Worm (Caenorhabditis elegans) whole organism, late embryonic: Measurements from ENCODE around the gene srx-80.
A peak's percentile ranks its signal among the peaks of the same experiment; 100 is the strongest.

Experiments
- ama-1 ChIP-seq: fragments of 150-350 bp; optimal IDR thresholded peaks from 2 replicates; lab custom pipeline; 2014
- ceh-2 ChIP-seq: sonication (generic microtip); optimal IDR thresholded peaks from 2 replicates; lab custom pipeline; 2016; ENCODE audit warnings: missing genotype, missing genetic modification characterization, missing compliant biosample characterization
- ceh-34 ChIP-seq: sonication (generic microtip); optimal IDR thresholded peaks from 2 replicates; lab custom pipeline; 2016; ENCODE audit warnings: mild to moderate bottlenecking, missing genetic modification characterization, missing compliant biosample characterization
- fkh-10 ChIP-seq: fragments of 150-350 bp; optimal IDR thresholded peaks from 2 replicates; lab custom pipeline; 2014; ENCODE audit warnings: missing biosample characterization, missing genetic modification reagents, missing genetic modification characterization
- gmeb-2 ChIP-seq: sonication (generic microtip); optimal IDR thresholded peaks from 2 replicates; lab custom pipeline; 2016; ENCODE audit warnings: missing genetic modification characterization, inconsistent platforms, missing compliant biosample characterization
- hlh-6 ChIP-seq: sonication (generic microtip); optimal IDR thresholded peaks from 2 replicates; lab custom pipeline; 2016; ENCODE audit warnings: missing genotype, missing genetic modification characterization, missing compliant biosample characterization
- nhr-11 ChIP-seq: fragments of 150-350 bp; optimal IDR thresholded peaks from 2 replicates; lab custom pipeline; 2014; ENCODE audit warnings: missing biosample characterization, missing genetic modification characterization
- pha-4 ChIP-seq: fragments of 150-350 bp; optimal IDR thresholded peaks from 2 replicates; lab custom pipeline; 2018; ENCODE audit warnings: missing biosample characterization, missing genetic modification reagents, missing genetic modification characterization
- pqm-1 ChIP-seq: sonication (generic microtip); optimal IDR thresholded peaks from 2 replicates; lab custom pipeline; 2016; ENCODE audit warnings: missing genetic modification characterization, missing compliant biosample characterization
- tbx-2 ChIP-seq: sonication (generic microtip); optimal IDR thresholded peaks from 2 replicates; lab custom pipeline; 2016; ENCODE audit warnings: missing genetic modification characterization, missing compliant biosample characterization
- unc-42 ChIP-seq: sonication (generic microtip); optimal IDR thresholded peaks from 2 replicates; lab custom pipeline; 2016; ENCODE audit warnings: missing genotype, missing genetic modification characterization, missing compliant biosample characterization
- unc-86 ChIP-seq: sonication (generic microtip); optimal IDR thresholded peaks from 2 replicates; lab custom pipeline; 2016; ENCODE audit warnings: missing genetic modification characterization, missing compliant biosample characterization

ce11 chrV:11610481-11610880 is 17.0 kb downstream of the srx-80 start, which contains the start of gene sas-5:
- TF ChIP-seq unc-86 (tag; lab: Kevin White, UChicago): peak; percentile 83
- peak; percentile 79 for TF ChIP-seq gmeb-2 (tag; lab: Kevin White, UChicago)
- TF ChIP-seq ceh-2 (tag; lab: Kevin White, UChicago): peak; percentile 78
- peak; percentile 72 for TF ChIP-seq ceh-34 (tag; lab: Kevin White, UChicago)
- TF ChIP-seq nhr-11 (tag; lab: Kevin White, UChicago): no peak
- TF ChIP-seq ama-1 (lab: Kevin White, UChicago): no peak
- peak; percentile 42 for TF ChIP-seq unc-42 (tag; lab: Kevin White, UChicago)
- no peak for TF ChIP-seq pha-4 (tag; lab: Kevin White, UChicago)
- peak; percentile 51 for TF ChIP-seq fkh-10 (GFP tag; lab: Kevin White, UChicago)
- peak; percentile 87 for TF ChIP-seq tbx-2 (tag; lab: Kevin White, UChicago)
- peak; percentile 36 for TF ChIP-seq hlh-6 (tag; lab: Kevin White, UChicago)
- no peak for TF ChIP-seq pqm-1 (tag; lab: Kevin White, UChicago)
